Worm (Caenorhabditis elegans) whole organism, L4/young adult: ENCODE data around the gene C30G7.3.

Source experiments
- W03F9.2 ChIP-seq: fragments of 150-350 bp; optimal IDR thresholded peaks from 2 replicates; lab custom pipeline; 2014; ENCODE audit warnings: missing biosample characterization, missing genetic modification characterization
- dao-5 ChIP-seq: sonication (generic microtip); optimal IDR thresholded peaks from 2 replicates; lab custom pipeline; 2016; ENCODE audit warnings: missing genotype, missing genetic modification characterization, moderate library complexity, missing compliant biosample characterization
- him-1 ChIP-seq: sonication (generic microtip); optimal IDR thresholded peaks from 2 replicates; lab custom pipeline; 2016; ENCODE audit warnings: missing genotype, missing genetic modification reagents, missing genetic modification characterization, missing compliant biosample characterization

Gene C30G7.3

DNA sequence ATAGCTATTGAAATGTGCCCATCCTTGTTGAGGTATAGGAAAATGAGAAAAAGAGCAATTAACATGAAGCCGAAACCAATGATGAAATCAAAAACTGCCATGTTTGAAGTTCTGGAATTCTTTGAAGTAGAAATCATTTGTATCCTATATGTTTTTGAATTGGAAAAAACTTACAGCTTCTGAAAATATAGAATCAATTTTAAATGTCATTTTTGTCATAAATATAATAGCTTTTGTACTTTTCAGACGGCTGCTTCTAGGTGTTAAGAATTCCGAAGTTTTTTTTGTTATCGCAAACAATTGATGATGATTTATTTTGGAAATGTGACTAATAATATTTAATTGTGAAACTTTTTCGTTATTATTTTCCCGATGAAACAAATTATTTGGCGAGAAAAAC, 1.5 kb upstream of the C30G7.3 start, which contains the start of gene C30G7.4:
Gene C30G7.4 (minus strand): TSS at position 101 of the 400 bp plus-strand sequence.
- TF ChIP-seq dao-5 (tag; lab: Kevin White, UChicago): no peak
- no peak for TF ChIP-seq W03F9.2 (tag; lab: Kevin White, UChicago)
- no peak for TF ChIP-seq him-1

DNA sequence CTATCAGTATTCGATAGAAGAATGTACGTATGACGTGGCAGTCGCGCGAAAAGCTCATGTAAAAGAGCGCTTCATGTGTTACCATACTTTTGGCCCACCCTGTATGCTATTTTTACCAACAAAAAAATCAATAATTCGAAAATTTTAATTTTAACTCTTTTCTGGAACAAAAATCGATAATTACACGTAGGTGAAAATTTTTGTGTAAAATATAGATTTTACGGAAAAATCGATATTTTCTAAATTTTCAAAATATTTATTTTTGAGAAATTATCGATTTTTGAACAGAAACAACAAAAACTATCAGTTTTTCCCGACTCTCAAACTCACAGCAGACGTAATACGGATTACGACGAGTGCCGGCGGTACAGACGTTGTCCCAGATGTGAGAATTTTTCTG, 380 bp downstream of the C30G7.3 start:
- no peak for TF ChIP-seq W03F9.2 (tag; lab: Kevin White, UChicago)
- TF ChIP-seq dao-5 (tag; lab: Kevin White, UChicago): no peak
- no peak for TF ChIP-seq him-1

- TF ChIP-seq dao-5 (tag; lab: Kevin White, UChicago) (no peak), W03F9.2 (tag; lab: Kevin White, UChicago) (no peak), him-1 (no peak)
Observed at ce11 chrV:14943774-14944173, 1.7 kb downstream of the C30G7.3 start.

ce11 chrV:14942898-14943297, 2.6 kb downstream of the C30G7.3 start:
- TF ChIP-seq him-1 (no peak), dao-5 (tag; lab: Kevin White, UChicago) (no peak), W03F9.2 (tag; lab: Kevin White, UChicago) (no peak)

ce11 chrV:14936587-14936986, 8.9 kb downstream of the C30G7.3 start, which contains the start of gene C30G7.2:
Gene C30G7.2, plus strand, starts transcription at chrV:14936887.
- TF ChIP-seq W03F9.2 (tag; lab: Kevin White, UChicago): no peak
- TF ChIP-seq him-1: no peak
- no peak for TF ChIP-seq dao-5 (tag; lab: Kevin White, UChicago)

DNA sequence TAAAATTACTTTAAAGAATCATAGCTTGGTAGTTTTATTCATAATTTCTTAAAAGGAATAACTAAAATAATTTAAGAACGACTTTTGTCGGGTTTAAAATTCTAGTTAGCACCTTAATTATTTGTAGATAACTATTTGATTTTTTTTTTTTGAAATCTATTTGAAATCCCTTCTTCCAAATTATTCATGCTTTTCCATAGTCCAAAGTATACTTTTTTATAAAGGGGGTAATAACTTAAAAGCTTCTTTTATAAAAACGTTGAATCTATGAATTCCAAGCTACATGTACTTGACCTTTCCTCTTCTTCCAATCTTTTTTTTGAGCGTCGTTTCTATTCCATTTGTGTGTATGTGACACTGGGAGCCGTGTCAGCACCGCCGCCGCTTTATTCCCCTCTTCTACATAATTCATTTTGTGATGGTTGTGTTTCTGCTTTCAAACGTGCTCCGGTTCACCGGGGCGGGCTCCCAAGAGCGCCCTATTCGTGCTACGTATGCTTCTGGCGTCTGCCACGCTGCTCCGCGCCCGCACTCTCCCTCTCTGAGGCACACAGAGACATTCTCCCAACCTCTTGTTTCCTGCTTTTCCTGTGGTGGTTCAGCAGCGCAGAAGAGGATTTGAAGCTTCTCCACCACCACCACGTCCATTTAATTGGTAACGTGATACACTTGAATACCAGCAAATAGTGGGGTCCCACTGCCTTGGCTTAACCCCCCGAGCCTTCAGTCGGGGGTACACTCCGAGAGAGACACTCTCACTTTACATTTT, 11.9 kb downstream of the C30G7.3 start:
- TF ChIP-seq him-1 (no peak), W03F9.2 (tag; lab: Kevin White, UChicago) (no peak), dao-5 (tag; lab: Kevin White, UChicago) (no peak)

- TF ChIP-seq dao-5 (tag; lab: Kevin White, UChicago): no peak
- TF ChIP-seq him-1: peak; percentile 69
- no peak for TF ChIP-seq W03F9.2 (tag; lab: Kevin White, UChicago)
Observed at ce11 chrV:14930168-14930567, 15.3 kb downstream of the C30G7.3 start.

- TF ChIP-seq W03F9.2 (tag; lab: Kevin White, UChicago): no peak
- no peak for TF ChIP-seq dao-5 (tag; lab: Kevin White, UChicago)
- no peak for TF ChIP-seq him-1
Observed at ce11 chrV:14928248-14928647, 17.3 kb downstream of the C30G7.3 start, which contains the start of gene srg-55. Gene srg-55, minus strand, starts transcription at chrV:14928348.

- TF ChIP-seq him-1 (no peak), dao-5 (tag; lab: Kevin White, UChicago) (no peak), W03F9.2 (tag; lab: Kevin White, UChicago) (no peak)
Observed at ce11 chrV:14924104-14924503, 21.4 kb downstream of the C30G7.3 start, which contains the start of gene srg-54. Gene srg-54, minus strand, starts transcription at chrV:14924204.

DNA sequence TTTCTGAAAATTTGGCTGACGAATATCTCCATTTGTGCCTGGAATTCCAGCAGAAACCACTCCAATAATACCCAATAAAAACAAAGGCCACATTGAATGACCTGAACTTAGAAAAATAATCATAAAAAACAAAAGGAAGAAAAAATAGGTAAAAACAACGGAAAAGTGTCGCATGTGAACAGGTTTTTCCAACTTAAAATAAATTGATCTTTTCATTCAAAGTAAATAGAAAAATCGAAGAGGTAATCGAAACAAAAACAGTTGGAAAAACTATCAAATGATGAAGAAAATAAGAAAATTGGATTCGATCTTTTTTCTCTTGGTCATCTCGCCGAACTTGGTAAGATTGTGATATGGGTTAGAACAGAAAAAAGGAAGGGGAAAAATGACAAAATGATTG, 24.0 kb downstream of the C30G7.3 start, which contains the start of gene zmp-4:
Gene zmp-4 (minus strand): TSS at position 101 of the 400 bp plus-strand sequence.
- no peak for TF ChIP-seq dao-5 (tag; lab: Kevin White, UChicago)
- TF ChIP-seq W03F9.2 (tag; lab: Kevin White, UChicago): no peak
- TF ChIP-seq him-1: no peak

ce11 chrV:14915599-14915998, 29.9 kb downstream of the C30G7.3 start, which contains the start of gene H12D21.11:
Gene H12D21.11, plus strand, starts transcription at chrV:14915899.
- TF ChIP-seq W03F9.2 (tag; lab: Kevin White, UChicago) (no peak), dao-5 (tag; lab: Kevin White, UChicago) (no peak), him-1 (no peak)

- no peak for TF ChIP-seq W03F9.2 (tag; lab: Kevin White, UChicago)
- no peak for TF ChIP-seq him-1
- TF ChIP-seq dao-5 (tag; lab: Kevin White, UChicago): no peak
Observed at ce11 chrV:14910758-14911157, 34.7 kb downstream of the C30G7.3 start.

DNA sequence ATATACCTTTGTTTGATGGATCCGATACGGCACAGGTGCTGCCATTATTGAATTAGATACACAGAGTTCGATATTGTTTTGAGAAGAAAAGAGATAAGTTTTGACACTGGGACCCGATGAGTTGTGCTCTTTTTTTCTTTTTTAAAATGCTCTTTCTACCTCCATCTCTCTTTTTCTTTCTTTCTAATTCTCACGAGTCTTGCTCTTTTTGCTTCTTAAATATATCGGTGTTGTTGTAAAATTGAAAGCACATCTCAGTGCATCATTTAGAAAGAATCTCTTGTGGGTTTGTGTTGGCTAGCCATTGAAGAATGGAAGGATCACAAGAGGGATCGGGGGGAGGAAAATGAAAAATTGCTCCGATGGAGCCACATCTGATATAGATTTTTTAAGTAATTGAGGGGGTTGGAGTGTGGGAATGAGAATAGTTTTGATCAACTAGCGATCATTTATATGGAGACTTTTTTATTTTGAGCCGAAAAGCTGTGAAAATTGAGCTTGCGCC, 36.1 kb downstream of the C30G7.3 start, which contains the start of gene H12D21.9:
Gene H12D21.9 (minus strand): TSS at position 148 of the 505 bp plus-strand sequence.
- no peak for TF ChIP-seq dao-5 (tag; lab: Kevin White, UChicago)
- TF ChIP-seq W03F9.2 (tag; lab: Kevin White, UChicago): no peak

ce11 chrV:14907445-14907844, 38.1 kb downstream of the C30G7.3 start:
- no peak for TF ChIP-seq dao-5 (tag; lab: Kevin White, UChicago)
- TF ChIP-seq W03F9.2 (tag; lab: Kevin White, UChicago): no peak
- TF ChIP-seq him-1: no peak
